Fruit fly (Drosophila melanogaster) whole organism, embryonic: ENCODE measurements around the gene CG6891.
A peak's percentile ranks its signal among the peaks of the same experiment; 100 is the strongest.

Experiments used
- CG1024 ChIP-seq: fragments of 200-800 bp; sonication (Bioruptor generic); IDR thresholded peaks from 2 replicates; pipeline ENCODE4 v1.3.6; 2022; ENCODE audit warnings: missing biosample characterization, missing genetic modification characterization
- CG10274 ChIP-seq: fragments of 200-800 bp; sonication (Bioruptor generic); optimal IDR thresholded peaks from 3 replicates; lab custom pipeline; 2017; ENCODE audit warnings: missing biosample characterization, mild to moderate bottlenecking, missing genetic modification characterization
- CG11398 ChIP-seq: fragments of 200-800 bp; sonication (Bioruptor generic); optimal IDR thresholded peaks from 2 replicates; lab custom pipeline; 2016; ENCODE audit warnings: missing biosample characterization, missing genetic modification characterization
- CG11456 ChIP-seq: fragments of 200-800 bp; sonication (Bioruptor generic); IDR thresholded peaks from 3 replicates; pipeline ENCODE4 v1.3.6; 2022; ENCODE audit warnings: missing biosample characterization, missing genetic modification characterization
- CG12744 ChIP-seq: fragments of 200-800 bp; sonication (Bioruptor generic); optimal IDR thresholded peaks from 2 replicates; lab custom pipeline; 2016; ENCODE audit warnings: missing biosample characterization, missing genetic modification characterization
- CG12769 ChIP-seq: fragments of 200-800 bp; sonication (Bioruptor generic); optimal IDR thresholded peaks from 2 replicates; lab custom pipeline; 2019; ENCODE audit warnings: missing biosample characterization, mild to moderate bottlenecking, missing genetic modification characterization, moderate library complexity
- CG12942 ChIP-seq: fragments of 200-800 bp; sonication (Bioruptor generic); optimal IDR thresholded peaks from 3 replicates; lab custom pipeline; 2016; ENCODE audit warnings: missing biosample characterization, missing genetic modification characterization
- CG13296 ChIP-seq: fragments of 200-800 bp; sonication (Bioruptor generic); optimal IDR thresholded peaks from 3 replicates; lab custom pipeline; 2018; ENCODE audit warnings: missing biosample characterization, mild to moderate bottlenecking, missing genetic modification characterization
- CG13894 ChIP-seq: fragments of 200-800 bp; sonication (Bioruptor generic); optimal IDR thresholded peaks from 3 replicates; lab custom pipeline; 2018; ENCODE audit warnings: missing biosample characterization, mild to moderate bottlenecking, missing genetic modification characterization, moderate library complexity
- CG14710 ChIP-seq: fragments of 200-800 bp; sonication (Bioruptor generic); optimal IDR thresholded peaks from 3 replicates; lab custom pipeline; 2019; ENCODE audit warnings: missing biosample characterization, mild to moderate bottlenecking, missing genetic modification characterization, moderate library complexity
- CG15479 ChIP-seq: fragments of 200-800 bp; sonication (Bioruptor generic); optimal IDR thresholded peaks from 3 replicates; lab custom pipeline; 2019; ENCODE audit warnings: missing biosample characterization, mild to moderate bottlenecking, missing genetic modification characterization, moderate library complexity
- CG1602 ChIP-seq: fragments of 200-800 bp; sonication (Bioruptor generic); optimal IDR thresholded peaks from 3 replicates; lab custom pipeline; 2016; ENCODE audit warnings: missing biosample characterization, missing genetic modification characterization
- CG17829 ChIP-seq: fragments of 200-800 bp; optimal IDR thresholded peaks from 2 replicates; lab custom pipeline; 2019; ENCODE audit warnings: missing biosample characterization, mild to moderate bottlenecking, missing genetic modification characterization, moderate library complexity
- CG3281 ChIP-seq: fragments of 200-800 bp; sonication (Bioruptor generic); optimal IDR thresholded peaks from 3 replicates; lab custom pipeline; 2017; ENCODE audit warnings: missing biosample characterization, mild to moderate bottlenecking, missing genetic modification characterization
- CG34376 ChIP-seq: fragments of 200-800 bp; sonication (Bioruptor generic); optimal IDR thresholded peaks from 2 replicates; lab custom pipeline; 2018; ENCODE audit warnings: missing biosample characterization, mild to moderate bottlenecking, missing genetic modification characterization
- CG4328 ChIP-seq: fragments of 200-800 bp; sonication (Bioruptor generic); optimal IDR thresholded peaks from 3 replicates; lab custom pipeline; 2017; ENCODE audit warnings: missing biosample characterization, missing genetic modification reagents, missing genetic modification characterization
- CG43689 ChIP-seq: fragments of 200-800 bp; sonication (Bioruptor generic); IDR thresholded peaks from 2 replicates; pipeline ENCODE4 v1.3.6; 2022; ENCODE audit warnings: missing biosample characterization, missing genetic modification characterization
- CG4404 ChIP-seq: fragments of 200-800 bp; sonication (Bioruptor generic); IDR thresholded peaks from 2 replicates; pipeline ENCODE4 v1.3.6; 2022; ENCODE audit warnings: missing biosample characterization, missing genetic modification characterization
- CG4424 ChIP-seq: fragments of 200-800 bp; sonication (Bioruptor generic); optimal IDR thresholded peaks from 3 replicates; lab custom pipeline; 2016; ENCODE audit warnings: missing biosample characterization, missing genetic modification characterization
- CG8290 ChIP-seq, 3 experiments: fragments of 200-800 bp; sonication (Bioruptor generic); optimal IDR thresholded peaks; 2 replicates each; lab custom pipeline; 2016 to 2019; ENCODE audit warnings: missing biosample characterization in 3 of 3, missing genetic modification characterization in 3 of 3, mild to moderate bottlenecking in 2 of 3, moderate library complexity in 1 of 3
- CG9437 ChIP-seq: fragments of 200-800 bp; sonication (Bioruptor generic); optimal IDR thresholded peaks from 2 replicates; lab custom pipeline; 2018; ENCODE audit warnings: missing biosample characterization, mild to moderate bottlenecking, missing genetic modification characterization
- Dip3 ChIP-seq: fragments of 200-800 bp; sonication (Bioruptor generic); optimal IDR thresholded peaks from 3 replicates; lab custom pipeline; 2016; ENCODE audit warnings: missing biosample characterization, missing genetic modification characterization
- ERR ChIP-seq: fragments of 200-800 bp; sonication (Bioruptor generic); optimal IDR thresholded peaks from 2 replicates; lab custom pipeline; 2016; ENCODE audit warnings: missing biosample characterization, missing genetic modification characterization
- Ets65A ChIP-seq: fragments of 200-800 bp; sonication (Bioruptor generic); peaks from one replicate; lab custom pipeline; 2016; ENCODE audit warnings: missing biosample characterization, missing genetic modification characterization
- HLH3B ChIP-seq: fragments of 200-800 bp; sonication (Bioruptor generic); IDR thresholded peaks from 2 replicates; pipeline ENCODE4 v1.3.6; 2022; ENCODE audit warnings: missing biosample characterization, missing genetic modification characterization
- Max ChIP-seq: fragments of 200-800 bp; sonication (Bioruptor generic); optimal IDR thresholded peaks from 2 replicates; lab custom pipeline; 2016; ENCODE audit warnings: missing biosample characterization, mild to moderate bottlenecking, missing genetic modification characterization
- Mrtf ChIP-seq: fragments of 200-800 bp; sonication (Bioruptor generic); IDR thresholded peaks from 3 replicates; pipeline ENCODE4 v1.3.6; 2022; ENCODE audit warnings: missing biosample characterization, missing genetic modification characterization
- PHDP ChIP-seq: fragments of 200-800 bp; sonication (Bioruptor generic); optimal IDR thresholded peaks from 3 replicates; lab custom pipeline; 2018; ENCODE audit warnings: missing biosample characterization, mild to moderate bottlenecking, missing genetic modification characterization, moderate library complexity
- Pdp1 ChIP-seq, 2 experiments: fragments of 200-800 bp; sonication (Bioruptor generic); optimal IDR thresholded peaks; 3 replicates each; lab custom pipeline; 2016; ENCODE audit warnings: missing biosample characterization in 2 of 2, missing genetic modification characterization in 2 of 2, mild to moderate bottlenecking in 1 of 2, moderate library complexity in 1 of 2
- Ptx1 ChIP-seq: fragments of 200-800 bp; sonication (Bioruptor generic); IDR thresholded peaks from 2 replicates; pipeline ENCODE4 v1.3.6; 2022; ENCODE audit warnings: missing biosample characterization, missing genetic modification characterization
- Six4 ChIP-seq: fragments of 200-800 bp; sonication (Bioruptor generic); optimal IDR thresholded peaks from 2 replicates; lab custom pipeline; 2016; ENCODE audit warnings: missing biosample characterization, missing genetic modification characterization
- Sox102F ChIP-seq: fragments of 200-800 bp; sonication (Bioruptor generic); optimal IDR thresholded peaks from 2 replicates; lab custom pipeline; 2018; ENCODE audit warnings: missing biosample characterization, mild to moderate bottlenecking, missing genetic modification characterization, moderate library complexity
- crol ChIP-seq: fragments of 200-800 bp; sonication (Bioruptor generic); IDR thresholded peaks from 2 replicates; pipeline ENCODE4 v1.3.6; 2022; ENCODE audit warnings: missing biosample characterization, missing genetic modification characterization
- exex ChIP-seq: fragments of 200-800 bp; sonication (Bioruptor generic); optimal IDR thresholded peaks from 4 replicates; lab custom pipeline; 2018; ENCODE audit warnings: missing biosample characterization, mild to moderate bottlenecking, missing genetic modification characterization, moderate library complexity
- fd3F ChIP-seq: fragments of 200-800 bp; sonication (Bioruptor generic); optimal IDR thresholded peaks from 2 replicates; lab custom pipeline; 2018; ENCODE audit warnings: missing biosample characterization, mild to moderate bottlenecking, missing genetic modification characterization, moderate library complexity
- fd96Cb ChIP-seq: fragments of 200-800 bp; sonication (Bioruptor generic); optimal IDR thresholded peaks from 2 replicates; lab custom pipeline; 2018; ENCODE audit warnings: missing biosample characterization, mild to moderate bottlenecking, missing genetic modification characterization, moderate library complexity
- ftz-f1 ChIP-seq: fragments of 200-800 bp; sonication (Bioruptor generic); optimal IDR thresholded peaks from 2 replicates; lab custom pipeline; 2016; ENCODE audit warnings: missing biosample characterization, missing genetic modification characterization
- gem ChIP-seq: fragments of 200-800 bp; sonication (Bioruptor generic); optimal IDR thresholded peaks from 2 replicates; lab custom pipeline; 2019; ENCODE audit warnings: missing biosample characterization, mild to moderate bottlenecking, missing genetic modification characterization, moderate library complexity
- her ChIP-seq: fragments of 200-800 bp; sonication (Bioruptor generic); optimal IDR thresholded peaks from 2 replicates; lab custom pipeline; 2016; ENCODE audit warnings: missing biosample characterization, missing genetic modification characterization
- kay ChIP-seq: fragments of 200-800 bp; sonication (Bioruptor generic); optimal IDR thresholded peaks from 2 replicates; lab custom pipeline; 2016; ENCODE audit warnings: missing biosample characterization, missing genetic modification characterization
- pb ChIP-seq: fragments of 200-800 bp; sonication (Bioruptor generic); optimal IDR thresholded peaks from 3 replicates; lab custom pipeline; 2016; ENCODE audit warnings: missing biosample characterization, missing genetic modification characterization
- pho ChIP-seq: fragments of 200-800 bp; sonication (Bioruptor generic); optimal IDR thresholded peaks from 2 replicates; lab custom pipeline; 2016; ENCODE audit warnings: missing biosample characterization, missing genetic modification characterization
- pita ChIP-seq: fragments of 200-800 bp; sonication (Bioruptor generic); optimal IDR thresholded peaks from 2 replicates; lab custom pipeline; 2017; ENCODE audit warnings: missing biosample characterization, mild to moderate bottlenecking, missing genetic modification characterization
- pum ChIP-seq: fragments of 200-800 bp; sonication (Bioruptor generic); optimal IDR thresholded peaks from 2 replicates; lab custom pipeline; 2016; ENCODE audit warnings: missing biosample characterization, missing genetic modification characterization
- row ChIP-seq: fragments of 200-800 bp; sonication (Bioruptor generic); IDR thresholded peaks from 3 replicates; pipeline ENCODE4 v1.3.6; 2022; ENCODE audit warnings: missing biosample characterization, missing genetic modification characterization
- so ChIP-seq: fragments of 200-800 bp; sonication (Bioruptor generic); IDR thresholded peaks from 3 replicates; pipeline ENCODE4 v1.3.6; 2022; ENCODE audit warnings: missing biosample characterization, missing genetic modification characterization
- tio ChIP-seq: fragments of 200-800 bp; sonication (Bioruptor generic); optimal IDR thresholded peaks from 2 replicates; lab custom pipeline; 2017; ENCODE audit warnings: missing biosample characterization, missing genetic modification characterization, inconsistent platforms
- tx ChIP-seq: fragments of 200-800 bp; sonication (Bioruptor generic); optimal IDR thresholded peaks from 2 replicates; lab custom pipeline; 2016; ENCODE audit warnings: missing biosample characterization, missing genetic modification characterization
- zen ChIP-seq: fragments of 200-800 bp; sonication (Bioruptor generic); optimal IDR thresholded peaks from 3 replicates; lab custom pipeline; 2018; ENCODE audit warnings: missing biosample characterization, mild to moderate bottlenecking, missing genetic modification characterization, moderate library complexity

Gene CG6891

dm6 chrX:18789353-18790210 lies 14.6 kb downstream of the CG6891 start (continued):
- TF ChIP-seq CG11398 (GFP tag; lab: Kevin White, UChicago) (peak; percentile 5), pho (GFP tag; lab: Kevin White, UChicago) (peak; percentile 56), CG9437 (GFP tag; lab: Kevin White, UChicago) (peak; percentile 57), CG12769 (tag; lab: Kevin White, UChicago) (peak; percentile 85), fd96Cb (tag; lab: Kevin White, UChicago) (peak; percentile 36), CG1602 (GFP tag; lab: Kevin White, UChicago) (peak; percentile 36), ERR (GFP tag; lab: Kevin White, UChicago) (peak; percentile 24), CG13894 (tag; lab: Kevin White, UChicago) (peak; percentile 25), Ets65A (peak; percentile 95), CG34376 (GFP tag; lab: Kevin White, UChicago) (peak; percentile 15), PHDP (peak; percentile 51), zen (tag; lab: Kevin White, UChicago) (peak; percentile 38), tx (GFP tag; lab: Kevin White, UChicago) (peak; percentile 57), CG3281 (GFP tag; lab: Kevin White, UChicago) (peak; percentile 78), CG12744 (GFP tag; lab: Kevin White, UChicago) (peak; percentile 50), CG12942 (GFP tag; lab: Kevin White, UChicago) (no peak), tio (GFP tag; lab: Kevin White, UChicago) (peak; percentile 80), CG10274 (peak; percentile 55), Six4 (peak; percentile 40), CG11456 (GFP tag; lab: Robert Waterston, UW) (peak; percentile 52; the same call in 1 of the 3 replicates), Sox102F (GFP tag; lab: Kevin White, UChicago) (peak; percentile 48), Dip3 (GFP tag; lab: Kevin White, UChicago) (peak; percentile 55), so (GFP tag; lab: Robert Waterston, UW) (no peak), CG13296 (peak; percentile 64), Pdp1 (GFP tag; optimal IDR thresholded peaks at IDR 0.05; lab: Kevin White, UChicago) (peak; percentile 43 to 45), her (GFP tag; lab: Kevin White, UChicago) (peak; percentile 14), Mrtf (GFP tag; lab: Robert Waterston, UW) (no peak; the same call in 2 of the 3 replicates), CG14710 (tag; lab: Kevin White, UChicago) (peak; percentile 48), CG4404 (GFP tag; lab: Robert Waterston, UW) (peak; percentile 30; the same call in 1 of the 2 replicates), HLH3B (no peak), pum (GFP tag; lab: Kevin White, UChicago) (peak; percentile 26), CG4328 (GFP tag; lab: Kevin White, UChicago) (peak; percentile 10), crol (GFP tag; lab: Robert Waterston, UW) (peak; percentile 58), CG15479 (GFP tag; lab: Kevin White, UChicago) (no peak), CG1024 (GFP tag; lab: Robert Waterston, UW) (no peak), exex (no peak), row (GFP tag; lab: Robert Waterston, UW) (peak; percentile 70), CG43689 (GFP tag; lab: Robert Waterston, UW) (no peak), ftz-f1 (GFP tag; lab: Kevin White, UChicago) (peak; percentile 8), kay (GFP tag; lab: Kevin White, UChicago) (peak; percentile 42), Ptx1 (peak; percentile 48; the same call in 1 of the 2 replicates), pita (GFP tag; lab: Kevin White, UChicago) (no peak), Max (peak; percentile 42), gem (tag; lab: Kevin White, UChicago) (peak; percentile 78), CG8290 (GFP tag; optimal IDR thresholded peaks at IDR 0.05; lab: Kevin White, UChicago) (no peak), CG8290 (tag; optimal IDR thresholded peaks at IDR 0.05; lab: Kevin White, UChicago) (peak in 1 of 2 experiments; percentile 44), CG4424 (GFP tag; lab: Kevin White, UChicago) (peak; percentile 47), CG17829 (tag; lab: Kevin White, UChicago) (peak; percentile 52), fd3F (peak; percentile 1), pb (peak; percentile 34)
